Worm (Caenorhabditis elegans): ENCODE measurements around the gene fbxa-90.

The fbxa-90 gene

DNA sequence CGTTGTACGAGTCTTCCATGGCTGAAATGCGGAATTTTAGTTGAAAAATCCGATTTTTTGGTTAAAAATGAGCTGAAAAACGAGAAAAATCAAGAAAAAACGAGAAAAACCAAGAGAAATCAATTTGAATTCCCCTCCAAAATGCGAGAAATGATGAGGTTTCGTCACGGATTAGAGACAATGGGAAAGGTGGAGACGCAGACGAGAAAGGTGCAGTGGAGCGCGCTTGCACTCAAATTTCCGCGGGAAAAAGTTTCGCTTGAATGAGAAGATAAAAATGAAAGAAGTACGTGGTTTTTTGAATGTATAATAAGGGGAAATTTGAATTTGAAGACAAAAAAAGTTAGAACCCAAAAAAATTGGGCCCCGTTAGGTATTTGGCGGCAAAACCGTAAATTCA, 959 bp upstream of the fbxa-90 start, which contains the start of gene efl-1 (continued):
- TF ChIP-seq die-1 (tag; optimal IDR thresholded peaks at IDR 0.05) (no peak), zim-3 (tag; optimal IDR thresholded peaks at IDR 0.05) (no peak), snpc-4 (GFP tag; optimal IDR thresholded peaks at IDR 0.05) (peak; percentile 70), snpc-4 (tag; optimal IDR thresholded peaks at IDR 0.05) (peak; percentile 61 to 94 (median 89)), F10E7.11 (tag; optimal IDR thresholded peaks at IDR 0.05) (no peak), ztf-6 (GFP tag; IDR thresholded peaks at IDR 0.05) (no peak), dox-1 (GFP tag; IDR thresholded peaks at IDR 0.05) (peak; percentile 85), B0019.2 (GFP tag; conservative IDR thresholded peaks at IDR 0.05) (no peak), somi-1 (GFP tag; optimal IDR thresholded peaks at IDR 0.05) (peak; percentile 22), B0336.3 (GFP tag; IDR thresholded peaks at IDR 0.05) (peak; percentile 67; the same call in 1 of the 2 replicates), ama-1 (optimal IDR thresholded peaks at IDR 0.05) (no peak), ama-1 (GFP tag; optimal IDR thresholded peaks at IDR 0.05) (no peak), ceh-27 (GFP tag; optimal IDR thresholded peaks at IDR 0.05) (peak; percentile 81), lir-1 (GFP tag; conservative IDR thresholded peaks at IDR 0.05) (peak; percentile 43; the same call in 1 of the 2 replicates), B0035.1 (tag; optimal IDR thresholded peaks at IDR 0.05) (no peak), F33H1.4 (GFP tag; IDR thresholded peaks at IDR 0.05) (0 out of 2 replicates have a peak, but pooled peaks have one; percentile 35), F39B2.1 (GFP tag; IDR thresholded peaks at IDR 0.05) (no peak), F57A8.1 (GFP tag; optimal IDR thresholded peaks at IDR 0.05) (no peak), rcor-1 (GFP tag; IDR thresholded peaks at IDR 0.05) (peak; percentile 87), hsf-1 (GFP tag; IDR thresholded peaks at IDR 0.05) (0 out of 2 replicates have a peak, but pooled peaks have one; percentile 51), snpc-3.4 (tag; optimal IDR thresholded peaks at IDR 0.05) (peak; percentile 72), lsl-1 (GFP tag; optimal IDR thresholded peaks at IDR 0.05) (peak; percentile 57), attf-6 (GFP tag; IDR thresholded peaks at IDR 0.05) (peak; percentile 96), madf-10 (tag; optimal IDR thresholded peaks at IDR 0.05) (peak; percentile 20), akir-1 (GFP tag; optimal IDR thresholded peaks at IDR 0.05) (no peak), gei-17 (GFP tag; optimal IDR thresholded peaks at IDR 0.05) (no peak), let-607 (tag; optimal IDR thresholded peaks at IDR 0.05) (peak in 1 of 2 experiments; percentile 22), tbp1 (GFP tag; optimal IDR thresholded peaks at IDR 0.05) (peak; percentile 68), rpc-1 (optimal IDR thresholded peaks at IDR 0.05) (no peak), rpc-1 (tag; optimal IDR thresholded peaks at IDR 0.05) (no peak), nhr-179 (tag; optimal IDR thresholded peaks at IDR 0.05) (no peak), repo-1 (tag; optimal IDR thresholded peaks at IDR 0.05) (no peak), aptf-3 (GFP tag; IDR thresholded peaks at IDR 0.05) (no peak), madf-3 (GFP tag; IDR thresholded peaks at IDR 0.05) (no peak), Y67H2A.10 (GFP tag; conservative IDR thresholded peaks at IDR 0.05) (no peak), nhr-90 (tag; optimal IDR thresholded peaks at IDR 0.05) (no peak), xnd-1 (tag; optimal IDR thresholded peaks at IDR 0.05) (peak; percentile 20), nfya-2 (GFP tag; IDR thresholded peaks at IDR 0.05) (no peak), mes-4 (tag; optimal IDR thresholded peaks at IDR 0.05) (no peak), nhr-120 (GFP tag; IDR thresholded peaks at IDR 0.05) (no peak), efl-1 (GFP tag; optimal IDR thresholded peaks at IDR 0.05) (no peak), F22D6.2 (tag; optimal IDR thresholded peaks at IDR 0.05) (no peak), ztf-22 (GFP tag; optimal IDR thresholded peaks at IDR 0.05) (no peak), nfya-1 (tag; optimal IDR thresholded peaks at IDR 0.05; ENCODE audit: borderline replicate concordance, insufficient read depth) (no peak), athp-1 (tag; optimal IDR thresholded peaks at IDR 0.05) (peak; percentile 76), bed-2 (GFP tag; IDR thresholded peaks at IDR 0.05) (no peak), Y79H2A.3 (GFP tag; conservative IDR thresholded peaks at IDR 0.05) (no peak), mcd-1 (GFP tag; IDR thresholded peaks at IDR 0.05) (peak; percentile 99), nfyb-1 (GFP tag; IDR thresholded peaks at IDR 0.05) (peak; percentile 84), ztf-3 (GFP tag; optimal IDR thresholded peaks at IDR 0.05) (peak; percentile 25)

Data from whole organism, young adult.